Fruit fly (Drosophila melanogaster) whole organism, embryonic: ENCODE measurements around the gene Csk.

Source experiments
- Adf1 ChIP-seq: fragments of 200-800 bp; sonication (Bioruptor generic); IDR thresholded peaks from 2 replicates; pipeline ENCODE4 v1.3.6; 2022; ENCODE audit warnings: missing biosample characterization, missing genetic modification characterization
- Antp ChIP-seq: fragments of 200-800 bp; sonication (Bioruptor generic); optimal IDR thresholded peaks from 3 replicates; lab custom pipeline; 2016; ENCODE audit warnings: missing biosample characterization, missing genetic modification characterization
- Asciz ChIP-seq: fragments of 200-800 bp; sonication (Bioruptor generic); optimal IDR thresholded peaks from 2 replicates; lab custom pipeline; 2017; ENCODE audit warnings: missing biosample characterization, mild to moderate bottlenecking, missing genetic modification characterization, missing genetic modification reagents
- Blimp-1 ChIP-seq: fragments of 200-800 bp; sonication (Bioruptor generic); optimal IDR thresholded peaks from 3 replicates; lab custom pipeline; 2018; ENCODE audit warnings: missing biosample characterization, missing genetic modification characterization, mild to moderate bottlenecking, moderate library complexity, missing genetic modification reagents
- CG10462 ChIP-seq: fragments of 200-800 bp; sonication (Bioruptor generic); optimal IDR thresholded peaks from 2 replicates; lab custom pipeline; 2016; ENCODE audit warnings: missing biosample characterization, missing genetic modification characterization
- CG10565 ChIP-seq: fragments of 200-800 bp; sonication (Bioruptor generic); optimal IDR thresholded peaks from 3 replicates; lab custom pipeline; 2016; ENCODE audit warnings: missing biosample characterization, mild to moderate bottlenecking, missing genetic modification characterization
- CG10654 ChIP-seq: fragments of 200-800 bp; sonication (Bioruptor generic); optimal IDR thresholded peaks from 2 replicates; lab custom pipeline; 2016; ENCODE audit warnings: missing biosample characterization, missing genetic modification characterization
- CG11247 ChIP-seq: fragments of 200-800 bp; sonication (Bioruptor generic); IDR thresholded peaks from 2 replicates; pipeline ENCODE4 v1.3.6; 2022; ENCODE audit warnings: missing biosample characterization, missing genetic modification characterization
- CG12299 ChIP-seq: fragments of 200-800 bp; sonication (Bioruptor generic); optimal IDR thresholded peaks from 2 replicates; lab custom pipeline; 2018; ENCODE audit warnings: missing biosample characterization, mild to moderate bottlenecking, missing genetic modification characterization
- CG14965 ChIP-seq: fragments of 200-800 bp; sonication (Bioruptor generic); optimal IDR thresholded peaks from 2 replicates; lab custom pipeline; 2016; ENCODE audit warnings: missing biosample characterization, missing genetic modification characterization, borderline replicate concordance
- CG15601 ChIP-seq: fragments of 200-800 bp; sonication (Bioruptor generic); optimal IDR thresholded peaks from 3 replicates; lab custom pipeline; 2019; ENCODE audit warnings: missing biosample characterization, mild to moderate bottlenecking, missing genetic modification characterization, moderate library complexity
- CG1603 ChIP-seq: fragments of 200-800 bp; sonication (Bioruptor generic); optimal IDR thresholded peaks from 2 replicates; lab custom pipeline; 2019; ENCODE audit warnings: missing biosample characterization, mild to moderate bottlenecking, missing genetic modification characterization, moderate library complexity
- CG16863 ChIP-seq: fragments of 200-800 bp; sonication (Bioruptor generic); optimal IDR thresholded peaks from 3 replicates; lab custom pipeline; 2016; ENCODE audit warnings: missing biosample characterization, missing genetic modification characterization
- CG18262 ChIP-seq: fragments of 200-800 bp; optimal IDR thresholded peaks from 3 replicates; lab custom pipeline; 2019; ENCODE audit warnings: missing biosample characterization, mild to moderate bottlenecking, missing genetic modification characterization, moderate library complexity
- CG2202 ChIP-seq: fragments of 200-800 bp; sonication (Bioruptor generic); optimal IDR thresholded peaks from 2 replicates; lab custom pipeline; 2018; ENCODE audit warnings: missing biosample characterization, mild to moderate bottlenecking, missing genetic modification characterization
- CG30020 ChIP-seq: fragments of 200-800 bp; optimal IDR thresholded peaks from 2 replicates; lab custom pipeline; 2019; ENCODE audit warnings: missing biosample characterization, mild to moderate bottlenecking, missing genetic modification characterization, moderate library complexity
- CG3065 ChIP-seq: fragments of 200-800 bp; sonication (Bioruptor generic); optimal IDR thresholded peaks from 2 replicates; lab custom pipeline; 2016; ENCODE audit warnings: missing biosample characterization, missing genetic modification characterization
- CG42726 ChIP-seq: fragments of 200-800 bp; sonication (Bioruptor generic); IDR thresholded peaks from 2 replicates; pipeline ENCODE4 v1.3.6; 2022; ENCODE audit warnings: missing biosample characterization, missing genetic modification characterization; ENCODE audit not compliant: partially characterized antibody
- Camta ChIP-seq: fragments of 200-800 bp; sonication (Bioruptor generic); optimal IDR thresholded peaks from 2 replicates; lab custom pipeline; 2016; ENCODE audit warnings: missing biosample characterization, missing genetic modification characterization
- D19B ChIP-seq: fragments of 200-800 bp; sonication (Bioruptor generic); optimal IDR thresholded peaks from 2 replicates; lab custom pipeline; 2017; ENCODE audit warnings: missing biosample characterization, mild to moderate bottlenecking, missing genetic modification characterization
- Deaf1 ChIP-seq: fragments of 200-800 bp; optimal IDR thresholded peaks from 3 replicates; lab custom pipeline; 2019; ENCODE audit warnings: missing biosample characterization, mild to moderate bottlenecking, missing genetic modification characterization, moderate library complexity
- Dp ChIP-seq: fragments of 200-800 bp; sonication (Bioruptor generic); optimal IDR thresholded peaks from 2 replicates; lab custom pipeline; 2018; ENCODE audit warnings: missing biosample characterization, mild to moderate bottlenecking, missing genetic modification characterization, moderate library complexity
- E2f1 ChIP-seq: fragments of 200-800 bp; sonication (Bioruptor generic); IDR thresholded peaks from 2 replicates; pipeline ENCODE4 v1.3.6; 2022; ENCODE audit warnings: missing biosample characterization, missing genetic modification characterization
- Fer2 ChIP-seq: fragments of 200-800 bp; sonication (Bioruptor generic); optimal IDR thresholded peaks from 2 replicates; lab custom pipeline; 2018; ENCODE audit warnings: missing biosample characterization, mild to moderate bottlenecking, missing genetic modification characterization, moderate library complexity
- Gsc ChIP-seq: fragments of 200-800 bp; sonication (Bioruptor generic); IDR thresholded peaks from 2 replicates; pipeline ENCODE4 v1.3.6; 2022; ENCODE audit warnings: missing biosample characterization, missing genetic modification characterization
- Hr51 ChIP-seq, 2 experiments: fragments of 200-800 bp; sonication (Bioruptor generic); optimal IDR thresholded peaks; 2 replicates in 1 of 2; 3 replicates in 1 of 2; lab custom pipeline; 2016 to 2018; ENCODE audit warnings: missing biosample characterization in 2 of 2, missing genetic modification characterization in 2 of 2, mild to moderate bottlenecking in 1 of 2, moderate library complexity in 1 of 2
- Xrp1 ChIP-seq: fragments of 200-800 bp; sonication (Bioruptor generic); IDR thresholded peaks from 2 replicates; pipeline ENCODE4 v1.3.6; 2022; ENCODE audit warnings: missing biosample characterization, missing genetic modification characterization
- ap ChIP-seq: fragments of 200-800 bp; sonication (Bioruptor generic); IDR thresholded peaks from 2 replicates; pipeline ENCODE4 v1.3.6; 2022; ENCODE audit warnings: missing biosample characterization, missing genetic modification characterization
- ase ChIP-seq: fragments of 200-800 bp; sonication (Bioruptor generic); IDR thresholded peaks from 3 replicates; pipeline ENCODE4 v1.3.6; 2022; ENCODE audit warnings: missing biosample characterization, missing genetic modification characterization
- ash1 ChIP-seq: fragments of 200-800 bp; sonication (Bioruptor generic); optimal IDR thresholded peaks from 2 replicates; lab custom pipeline; 2018; ENCODE audit warnings: missing biosample characterization, mild to moderate bottlenecking, missing genetic modification characterization
- btn ChIP-seq: fragments of 200-800 bp; sonication (Bioruptor generic); optimal IDR thresholded peaks from 2 replicates; lab custom pipeline; 2016; ENCODE audit warnings: missing biosample characterization, missing genetic modification characterization
- ci ChIP-seq: fragments of 200-800 bp; sonication (Bioruptor generic); IDR thresholded peaks from 3 replicates; pipeline ENCODE4 v1.3.6; 2022; ENCODE audit warnings: missing biosample characterization, missing genetic modification characterization
- cwo ChIP-seq: fragments of 200-800 bp; sonication (Bioruptor generic); optimal IDR thresholded peaks from 3 replicates; lab custom pipeline; 2017; ENCODE audit warnings: missing biosample characterization, missing genetic modification characterization, mild to moderate bottlenecking, moderate library complexity, missing genetic modification reagents
- fd64A ChIP-seq: fragments of 200-800 bp; sonication (Bioruptor generic); optimal IDR thresholded peaks from 3 replicates; lab custom pipeline; 2018; ENCODE audit warnings: missing biosample characterization, mild to moderate bottlenecking, missing genetic modification characterization
- hbn ChIP-seq: fragments of 200-800 bp; sonication (Bioruptor generic); IDR thresholded peaks from 2 replicates; pipeline ENCODE4 v1.3.6; 2022; ENCODE audit warnings: missing biosample characterization, missing genetic modification characterization; ENCODE audit not compliant: partially characterized antibody
- hth ChIP-seq: fragments of >200 bp; optimal IDR thresholded peaks from 2 replicates; lab custom pipeline; 2017; ENCODE audit warnings: inconsistent platforms
- kah ChIP-seq: fragments of 200-800 bp; sonication (Bioruptor generic); optimal IDR thresholded peaks from 2 replicates; lab custom pipeline; 2018; ENCODE audit warnings: missing biosample characterization, mild to moderate bottlenecking, missing genetic modification characterization
- lbe ChIP-seq: fragments of 200-800 bp; sonication (Bioruptor generic); optimal IDR thresholded peaks from 2 replicates; lab custom pipeline; 2016; ENCODE audit warnings: missing biosample characterization, mild to moderate bottlenecking, missing genetic modification characterization
- nau ChIP-seq: fragments of 200-800 bp; sonication (Bioruptor generic); optimal IDR thresholded peaks from 3 replicates; lab custom pipeline; 2017; ENCODE audit warnings: missing biosample characterization, mild to moderate bottlenecking, missing genetic modification characterization, missing genetic modification reagents
- odd ChIP-seq: fragments of 200-800 bp; sonication (Bioruptor generic); optimal IDR thresholded peaks from 2 replicates; lab custom pipeline; 2017; ENCODE audit warnings: missing biosample characterization, mild to moderate bottlenecking, missing genetic modification characterization
- phol ChIP-seq: fragments of 200-800 bp; sonication (Bioruptor generic); optimal IDR thresholded peaks from 3 replicates; lab custom pipeline; 2018; ENCODE audit warnings: missing biosample characterization, mild to moderate bottlenecking, missing genetic modification characterization, moderate library complexity
- pzg ChIP-seq: fragments of 200-800 bp; sonication (Bioruptor generic); optimal IDR thresholded peaks from 3 replicates; lab custom pipeline; 2018; ENCODE audit warnings: missing biosample characterization, mild to moderate bottlenecking, missing genetic modification characterization, moderate library complexity
- sima ChIP-seq: fragments of 200-800 bp; sonication (Bioruptor generic); optimal IDR thresholded peaks from 2 replicates; lab custom pipeline; 2016; ENCODE audit warnings: missing biosample characterization, missing genetic modification characterization
- ssp ChIP-seq: fragments of 200-800 bp; sonication (Bioruptor generic); IDR thresholded peaks from 2 replicates; pipeline ENCODE4 v1.3.6; 2022; ENCODE audit warnings: missing biosample characterization, missing genetic modification characterization
- stc ChIP-seq: fragments of 200-800 bp; sonication (Bioruptor generic); IDR thresholded peaks from 2 replicates; pipeline ENCODE4 v1.3.6; 2022; ENCODE audit warnings: missing biosample characterization, missing genetic modification characterization
- stwl ChIP-seq: fragments of 200-800 bp; sonication (Bioruptor generic); optimal IDR thresholded peaks from 3 replicates; lab custom pipeline; 2018; ENCODE audit warnings: missing biosample characterization, mild to moderate bottlenecking, missing genetic modification characterization, moderate library complexity
- wor ChIP-seq: fragments of 200-800 bp; sonication (Bioruptor generic); IDR thresholded peaks from 2 replicates; pipeline ENCODE4 v1.3.6; 2022; ENCODE audit warnings: missing biosample characterization, missing genetic modification characterization
- zen2 ChIP-seq: fragments of 200-800 bp; sonication (Bioruptor generic); IDR thresholded peaks from 3 replicates; pipeline ENCODE4 v1.3.6; 2022; ENCODE audit warnings: missing biosample characterization, missing genetic modification characterization; ENCODE audit not compliant: partially characterized antibody

Csk gene

dm6 chr3R:11650105-11651039, at the start of gene Csk, which contains the start of gene Elp1 (continued):
- TF ChIP-seq stwl (tag; lab: Kevin White, UChicago) (peak; percentile 97), CG16863 (GFP tag; lab: Kevin White, UChicago) (no peak), pzg (GFP tag; lab: Kevin White, UChicago) (peak; percentile 81), nau (no peak), CG18262 (tag; lab: Kevin White, UChicago) (peak; percentile 51), kah (GFP tag; lab: Kevin White, UChicago) (peak; percentile 56), odd (GFP tag; lab: Kevin White, UChicago) (no peak), lbe (GFP tag; lab: Kevin White, UChicago) (peak; percentile 12), fd64A (peak; percentile 10), CG30020 (tag; lab: Kevin White, UChicago) (peak; percentile 73), hth (no peak), hbn (GFP tag; lab: Robert Waterston, UW) (no peak), phol (tag; lab: Kevin White, UChicago) (peak; percentile 100), Deaf1 (tag; lab: Kevin White, UChicago) (peak; percentile 16), Dp (GFP tag; lab: Kevin White, UChicago) (peak; percentile 38), CG1603 (tag; lab: Kevin White, UChicago) (peak; percentile 54), CG14965 (GFP tag; lab: Kevin White, UChicago) (no peak), stc (no peak), CG15601 (peak; percentile 64), E2f1 (GFP tag; lab: Robert Waterston, UW) (no peak), CG3065 (GFP tag; lab: Kevin White, UChicago) (no peak), Antp (peak; percentile 4), CG12299 (tag; lab: Kevin White, UChicago) (peak; percentile 27), btn (GFP tag; lab: Kevin White, UChicago) (no peak), sima (GFP tag; lab: Kevin White, UChicago) (no peak), D19B (GFP tag; lab: Kevin White, UChicago) (no peak), CG11247 (GFP tag; lab: Robert Waterston, UW) (no peak), wor (no peak), CG42726 (GFP tag; lab: Robert Waterston, UW) (no peak), Gsc (GFP tag; lab: Robert Waterston, UW) (no peak), cwo (peak; percentile 61), Camta (GFP tag; lab: Kevin White, UChicago) (no peak), ssp (GFP tag; lab: Robert Waterston, UW) (0 out of 2 replicates have a peak, but pooled peaks have one; percentile 12), Blimp-1 (GFP tag; lab: Kevin White, UChicago) (peak; percentile 28), CG10462 (GFP tag; lab: Kevin White, UChicago) (no peak), Hr51 (GFP tag; optimal IDR thresholded peaks at IDR 0.05; lab: Kevin White, UChicago) (peak; percentile 40 to 51), CG2202 (tag; lab: Kevin White, UChicago) (no peak), zen2 (GFP tag; lab: Robert Waterston, UW) (no peak), ci (GFP tag; lab: Robert Waterston, UW) (0 out of 3 replicates have a peak, but pooled peaks have one; percentile 32), CG10565 (GFP tag; lab: Kevin White, UChicago) (no peak), ash1 (GFP tag; lab: Kevin White, UChicago) (no peak), ap (GFP tag; lab: Robert Waterston, UW) (no peak), ase (GFP tag; lab: Robert Waterston, UW) (0 out of 3 replicates have a peak, but pooled peaks have one; percentile 31), CG10654 (GFP tag; lab: Kevin White, UChicago) (peak; percentile 46), Asciz (GFP tag; lab: Kevin White, UChicago) (no peak), Fer2 (tag; lab: Kevin White, UChicago) (peak; percentile 33), Adf1 (GFP tag; lab: Robert Waterston, UW) (peak; percentile 74), Xrp1 (GFP tag; lab: Robert Waterston, UW) (peak; percentile 56; the same call in 1 of the 2 replicates)
